Fruit fly (Drosophila melanogaster) whole organism, adult: ENCODE results near the gene CG11980.

Experiments used
- CG33017 ChIP-seq: fragments of 200-800 bp; sonication (Bioruptor generic); optimal IDR thresholded peaks from 2 replicates; lab custom pipeline; 2018; ENCODE audit warnings: missing biosample characterization, mild to moderate bottlenecking, missing genetic modification characterization, moderate library complexity
- kay ChIP-seq: fragments of 200-800 bp; sonication (Bioruptor generic); peaks from one replicate; lab custom pipeline; 2016; ENCODE audit warnings: missing biosample characterization, missing genetic modification characterization, borderline replicate concordance

dm6 chr3R:8997397-8997796 is 6.4 kb upstream of the CG11980 start, which contains the start of gene CG11977:
- no peak for TF ChIP-seq CG33017
- TF ChIP-seq kay (GFP tag; lab: Kevin White, UChicago), result no peak
